Worm (Caenorhabditis elegans) whole organism, young adult: Measurements from ENCODE around the gene pck-3.

Experiments
- B0336.3 ChIP-seq: fragments of 200-800 bp; sonication (Bioruptor generic); IDR thresholded peaks from 2 replicates; pipeline ENCODE4 v1.3.6; 2022; ENCODE audit warnings: missing genetic modification characterization, missing compliant biosample characterization
- F57C9.4 ChIP-seq: sonication (generic microtip); optimal IDR thresholded peaks from 2 replicates; lab custom pipeline; 2017; ENCODE audit warnings: mild to moderate bottlenecking, missing genetic modification characterization, missing compliant biosample characterization
- bed-2 ChIP-seq: fragments of 200-800 bp; sonication (Bioruptor generic); IDR thresholded peaks from 2 replicates; pipeline ENCODE4 v1.3.6; 2022; ENCODE audit warnings: missing genetic modification reagents, missing genetic modification characterization, missing compliant biosample characterization
- ets-4 ChIP-seq: fragments of 200-800 bp; sonication (Bioruptor generic); optimal IDR thresholded peaks from 2 replicates; lab custom pipeline; 2018; ENCODE audit warnings: mild to moderate bottlenecking, missing genetic modification characterization, missing compliant biosample characterization
- hrde-1 ChIP-seq: sonication (generic microtip); optimal IDR thresholded peaks from 2 replicates; lab custom pipeline; 2016; ENCODE audit warnings: missing genetic modification characterization, mild to moderate bottlenecking, missing compliant biosample characterization, moderate library complexity, missing genotype, missing genetic modification reagents, borderline replicate concordance
- nhr-120 ChIP-seq: fragments of 200-800 bp; sonication (Bioruptor generic); IDR thresholded peaks from 2 replicates; pipeline ENCODE4 v1.3.6; 2022; ENCODE audit warnings: missing genetic modification characterization, missing compliant biosample characterization
- pha-4 ChIP-seq: fragments of 150-350 bp; sonication (generic microtip); optimal IDR thresholded peaks from 2 replicates; lab custom pipeline; 2014; ENCODE audit warnings: missing biosample characterization, missing genetic modification reagents, missing genetic modification characterization

DNA sequence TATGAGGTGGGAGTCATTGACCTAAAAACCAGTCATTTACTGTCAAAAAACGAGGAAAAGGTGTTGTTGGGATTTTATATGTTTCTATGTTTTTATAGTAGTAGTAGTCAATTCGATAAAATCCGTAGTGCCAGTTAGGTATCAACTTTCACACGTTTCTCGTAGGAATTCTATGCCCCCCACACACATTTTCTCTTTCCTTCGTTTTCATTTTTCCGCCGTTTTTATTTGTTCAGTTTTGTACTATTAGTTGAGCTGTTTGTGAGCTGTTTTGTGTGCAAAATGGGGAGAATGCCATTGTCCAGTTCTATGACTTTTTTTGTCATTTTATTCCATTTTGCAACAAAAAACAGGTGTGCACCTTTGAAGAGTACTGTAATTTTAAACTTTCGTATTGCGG lies 52.3 kb downstream of the pck-3 start:
- TF ChIP-seq bed-2 (GFP tag; lab: Robert Waterston, UW) (no peak), hrde-1 (tag; lab: Kevin White, UChicago) (no peak), ets-4 (GFP tag; lab: Kevin White, UChicago) (no peak), nhr-120 (GFP tag; lab: Robert Waterston, UW) (no peak), B0336.3 (GFP tag; lab: Robert Waterston, UW) (no peak), F57C9.4 (tag; lab: Kevin White, UChicago) (no peak), pha-4 (tag; lab: Kevin White, UChicago) (no peak)
